Fruit fly (Drosophila melanogaster): ENCODE data around the gene CG9471.

Gene CG9471

dm6 chr3R:9800644-9801330, 29.4 kb upstream of the CG9471 start, which contains the start of the genes CG9467 and CG8526:
TSS of gene CG9467 (minus strand) at chr3R:9801026.
TSS of gene CG8526 (plus strand) at chr3R:9801280.
- TF ChIP-seq GATAd (GFP tag; optimal IDR thresholded peaks at IDR 0.05) (no peak), dsf (GFP tag; optimal IDR thresholded peaks at IDR 0.05; ENCODE audit: borderline replicate concordance) (no peak), ey (GFP tag; optimal IDR thresholded peaks at IDR 0.05) (peak; percentile 57), h (GFP tag; optimal IDR thresholded peaks at IDR 0.05) (peak; percentile 69), sv (GFP tag; optimal IDR thresholded peaks at IDR 0.05) (peak; percentile 56), dmrt93B (GFP tag; optimal IDR thresholded peaks at IDR 0.05) (no peak), Abd-B (GFP tag; optimal IDR thresholded peaks at IDR 0.05) (no peak), Vsx2 (GFP tag; optimal IDR thresholded peaks at IDR 0.05; ENCODE audit: partially characterized antibody) (no peak), jim (GFP tag; optimal IDR thresholded peaks at IDR 0.05) (no peak), Hr83 (GFP tag; optimal IDR thresholded peaks at IDR 0.05; ENCODE audit: poor library complexity, severe bottlenecking) (no peak), sage (GFP tag; optimal IDR thresholded peaks at IDR 0.05) (no peak), CG9705 (GFP tag; optimal IDR thresholded peaks at IDR 0.05) (peak; percentile 60), br (GFP tag; optimal IDR thresholded peaks at IDR 0.05) (no peak), usp (GFP tag; optimal IDR thresholded peaks at IDR 0.05) (no peak), foxo (GFP tag; optimal IDR thresholded peaks at IDR 0.05) (peak in 1 of 2 experiments; percentile 79), woc (GFP tag; optimal IDR thresholded peaks at IDR 0.05) (peak; percentile 82), pan (optimal IDR thresholded peaks at IDR 0.05) (no peak), Hnf4 (GFP tag; optimal IDR thresholded peaks at IDR 0.05) (no peak), Dfd (GFP tag; optimal IDR thresholded peaks at IDR 0.05) (no peak), CrebA (GFP tag; optimal IDR thresholded peaks at IDR 0.05; ENCODE audit: borderline replicate concordance) (no peak), fru (GFP tag; optimal IDR thresholded peaks at IDR 0.05) (peak; percentile 55), Myc (optimal IDR thresholded peaks at IDR 0.05) (peak; percentile 55), psq (GFP tag; optimal IDR thresholded peaks at IDR 0.05) (peak; percentile 38), Mio (GFP tag; optimal IDR thresholded peaks at IDR 0.05) (no peak), tai (GFP tag; optimal IDR thresholded peaks at IDR 0.05) (no peak), N (GFP tag; optimal IDR thresholded peaks at IDR 0.05) (no peak), OdsH (GFP tag; optimal IDR thresholded peaks at IDR 0.05) (peak; percentile 54), brk (GFP tag; optimal IDR thresholded peaks at IDR 0.05) (no peak), rgr (GFP tag; optimal IDR thresholded peaks at IDR 0.05) (peak; percentile 74), Dif (GFP tag; optimal IDR thresholded peaks at IDR 0.05; ENCODE audit: partially characterized antibody) (no peak), dl (GFP tag; optimal IDR thresholded peaks at IDR 0.05; ENCODE audit: insufficient read depth in 1 of 2, partially characterized antibody in 2 of 2) (no peak), HLH106 (tag; optimal IDR thresholded peaks at IDR 0.05) (peak; percentile 82), Hr78 (GFP tag; optimal IDR thresholded peaks at IDR 0.05) (no peak), CG32264 (GFP tag; optimal IDR thresholded peaks at IDR 0.05) (no peak), Rel (GFP tag; optimal IDR thresholded peaks at IDR 0.05) (no peak), Rel (tag; optimal IDR thresholded peaks at IDR 0.05) (peak; percentile 64), lola (GFP tag; optimal IDR thresholded peaks at IDR 0.05) (no peak), Jra (GFP tag; optimal IDR thresholded peaks at IDR 0.05) (peak; percentile 24), Sp1 (GFP tag; optimal IDR thresholded peaks at IDR 0.05) (peak; percentile 59)

- TF ChIP-seq Hr83 (GFP tag; optimal IDR thresholded peaks at IDR 0.05; ENCODE audit: poor library complexity, severe bottlenecking) (no peak), Rel (GFP tag; optimal IDR thresholded peaks at IDR 0.05) (no peak), Rel (tag; optimal IDR thresholded peaks at IDR 0.05) (peak; percentile 41), foxo (GFP tag; optimal IDR thresholded peaks at IDR 0.05) (peak in 1 of 2 experiments; percentile 29), Dfd (GFP tag; optimal IDR thresholded peaks at IDR 0.05) (no peak), sv (GFP tag; optimal IDR thresholded peaks at IDR 0.05) (peak; percentile 11), HLH106 (tag; optimal IDR thresholded peaks at IDR 0.05) (peak; percentile 19), h (GFP tag; optimal IDR thresholded peaks at IDR 0.05) (peak; percentile 29), woc (GFP tag; optimal IDR thresholded peaks at IDR 0.05) (peak; percentile 24), Sp1 (GFP tag; optimal IDR thresholded peaks at IDR 0.05) (peak; percentile 11)
Measured at dm6 chr3R:9793018-9793417, 21.7 kb upstream of the CG9471 start, which contains the start of gene CG8516. TSS of gene CG8516 (plus strand) at chr3R:9793295.

Data from whole organism, wandering third instar larva.